Worm (Caenorhabditis elegans): ENCODE results near the gene R151.10.

The R151.10 gene

ce11 chrIII:7246389-7246788, 15.6 kb upstream of the R151.10 start:
- TF ChIP-seq nhr-11 (tag; optimal IDR thresholded peaks at IDR 0.05) (no peak), fkh-10 (GFP tag; optimal IDR thresholded peaks at IDR 0.05) (peak; percentile 81), nhr-28 (tag; optimal IDR thresholded peaks at IDR 0.05) (no peak), sea-2 (GFP tag; optimal IDR thresholded peaks at IDR 0.05) (no peak)

ce11 chrIII:7242988-7243387, 12.2 kb upstream of the R151.10 start, which contains the start of gene osm-10:
osm-10 (plus strand) TSS chrIII:7243280.
- TF ChIP-seq egl-27 (tag; optimal IDR thresholded peaks at IDR 0.05) (no peak), nhr-12 (tag; optimal IDR thresholded peaks at IDR 0.05) (no peak), fkh-10 (GFP tag; optimal IDR thresholded peaks at IDR 0.05) (no peak)

ce11 chrIII:7241065-7241464, 10.3 kb upstream of the R151.10 start, which contains the start of gene ztf-31:
ztf-31 (plus strand) TSS chrIII:7241365.
- TF ChIP-seq nhr-12 (tag; optimal IDR thresholded peaks at IDR 0.05) (no peak), mml-1 (tag; optimal IDR thresholded peaks at IDR 0.05) (no peak), nhr-77 (tag; optimal IDR thresholded peaks at IDR 0.05) (no peak), unc-62 (GFP tag; optimal IDR thresholded peaks at IDR 0.05) (no peak), aly-2 (tag; optimal IDR thresholded peaks at IDR 0.05) (no peak), nfya-1 (tag; optimal IDR thresholded peaks at IDR 0.05; ENCODE audit: insufficient read depth) (no peak), sea-2 (GFP tag; optimal IDR thresholded peaks at IDR 0.05) (no peak), ZK546.5 (tag; optimal IDR thresholded peaks at IDR 0.05) (no peak), tbx-2 (tag; optimal IDR thresholded peaks at IDR 0.05) (no peak), nhr-25 (tag; optimal IDR thresholded peaks at IDR 0.05) (no peak), ceh-16 (tag; optimal IDR thresholded peaks at IDR 0.05) (no peak), ama-1 (optimal IDR thresholded peaks at IDR 0.05) (no peak), fkh-10 (GFP tag; optimal IDR thresholded peaks at IDR 0.05) (no peak), nhr-28 (tag; optimal IDR thresholded peaks at IDR 0.05) (no peak), R02D3.7 (tag; optimal IDR thresholded peaks at IDR 0.05) (no peak), lin-15B (tag; optimal IDR thresholded peaks at IDR 0.05) (no peak), ztf-11 (tag; optimal IDR thresholded peaks at IDR 0.05) (no peak), zag-1 (tag; optimal IDR thresholded peaks at IDR 0.05) (no peak), ztf-4 (tag; optimal IDR thresholded peaks at IDR 0.05) (no peak)

- TF ChIP-seq fkh-2 (tag; optimal IDR thresholded peaks at IDR 0.05), result no peak
- no peak for TF ChIP-seq eor-1 (tag; optimal IDR thresholded peaks at IDR 0.05)
- no peak for TF ChIP-seq fos-1 (tag; optimal IDR thresholded peaks at IDR 0.05)
- no peak for TF ChIP-seq elt-1 (tag; optimal IDR thresholded peaks at IDR 0.05)
- no peak for TF ChIP-seq daf-12 (tag; optimal IDR thresholded peaks at IDR 0.05)
- no peak for TF ChIP-seq nhr-28 (tag; optimal IDR thresholded peaks at IDR 0.05)
- no peak for TF ChIP-seq unc-39 (tag; optimal IDR thresholded peaks at IDR 0.05)
- TF ChIP-seq lsy-12 (tag; optimal IDR thresholded peaks at IDR 0.05), result no peak
- no peak for TF ChIP-seq egl-5 (tag; optimal IDR thresholded peaks at IDR 0.05)
- TF ChIP-seq nhr-77 (tag; optimal IDR thresholded peaks at IDR 0.05), result no peak
- TF ChIP-seq pha-4 (tag; optimal IDR thresholded peaks at IDR 0.05), result no peak
- no peak for TF ChIP-seq nhr-237 (tag; optimal IDR thresholded peaks at IDR 0.05)
- TF ChIP-seq lin-15B (tag; optimal IDR thresholded peaks at IDR 0.05), result no peak
- no peak for TF ChIP-seq ZK546.5 (tag; optimal IDR thresholded peaks at IDR 0.05)
- TF ChIP-seq tbx-2 (tag; optimal IDR thresholded peaks at IDR 0.05), result no peak
- no peak for TF ChIP-seq unc-62 (GFP tag; optimal IDR thresholded peaks at IDR 0.05)
- no peak for TF ChIP-seq nhr-67 (tag; optimal IDR thresholded peaks at IDR 0.05)
- TF ChIP-seq R02D3.7 (tag; optimal IDR thresholded peaks at IDR 0.05), result no peak
- no peak for TF ChIP-seq sea-2 (GFP tag; optimal IDR thresholded peaks at IDR 0.05)
- TF ChIP-seq aly-2 (tag; optimal IDR thresholded peaks at IDR 0.05), result no peak
Observed at ce11 chrIII:7239416-7239815, 8.7 kb upstream of the R151.10 start.

ce11 chrIII:7238727-7239126, 8.0 kb upstream of the R151.10 start, which contains the start of gene pars-1:
pars-1 (plus strand) TSS chrIII:7239027.
- TF ChIP-seq elt-1 (tag; optimal IDR thresholded peaks at IDR 0.05) (no peak), ztf-4 (tag; optimal IDR thresholded peaks at IDR 0.05) (no peak), eor-1 (tag; optimal IDR thresholded peaks at IDR 0.05) (no peak), mml-1 (tag; optimal IDR thresholded peaks at IDR 0.05) (no peak)

- no peak for TF ChIP-seq egl-27 (tag; optimal IDR thresholded peaks at IDR 0.05)
- peak; percentile 90 for TF ChIP-seq snpc-4 (tag; optimal IDR thresholded peaks at IDR 0.05)
- peak; percentile 52 for TF ChIP-seq nfya-1 (tag; optimal IDR thresholded peaks at IDR 0.05; ENCODE audit: insufficient read depth)
- TF ChIP-seq nhr-25 (tag; optimal IDR thresholded peaks at IDR 0.05), result peak; percentile 44
- no peak for TF ChIP-seq tbx-2 (tag; optimal IDR thresholded peaks at IDR 0.05)
- TF ChIP-seq daf-12 (tag; optimal IDR thresholded peaks at IDR 0.05), result no peak
- TF ChIP-seq egl-5 (tag; optimal IDR thresholded peaks at IDR 0.05), result peak; percentile 5
- TF ChIP-seq lsy-12 (tag; optimal IDR thresholded peaks at IDR 0.05), result peak; percentile 30
- peak; percentile 88 for TF ChIP-seq pha-4 (tag; optimal IDR thresholded peaks at IDR 0.05)
- peak; percentile 7 for TF ChIP-seq ceh-28 (tag; optimal IDR thresholded peaks at IDR 0.05)
- peak; percentile 24 for TF ChIP-seq lin-39 (tag; optimal IDR thresholded peaks at IDR 0.05)
- peak; percentile 45 for TF ChIP-seq hmg-11 (tag; optimal IDR thresholded peaks at IDR 0.05)
- no peak for TF ChIP-seq nhr-12 (tag; optimal IDR thresholded peaks at IDR 0.05)
- peak; percentile 25 for TF ChIP-seq jun-1 (tag; optimal IDR thresholded peaks at IDR 0.05)
- no peak for TF ChIP-seq sea-2 (GFP tag; optimal IDR thresholded peaks at IDR 0.05)
- TF ChIP-seq mml-1 (tag; optimal IDR thresholded peaks at IDR 0.05), result no peak
- no peak for TF ChIP-seq nhr-77 (tag; optimal IDR thresholded peaks at IDR 0.05)
- peak; percentile 32 for TF ChIP-seq elt-2 (tag; optimal IDR thresholded peaks at IDR 0.05)
- no peak for TF ChIP-seq ztf-11 (tag; optimal IDR thresholded peaks at IDR 0.05)
- TF ChIP-seq nhr-23 (tag; optimal IDR thresholded peaks at IDR 0.05), result peak; percentile 89
- TF ChIP-seq nhr-43 (tag; optimal IDR thresholded peaks at IDR 0.05; ENCODE audit: poor library complexity, severe bottlenecking), result peak; percentile 44
- peak; percentile 64 for TF ChIP-seq lin-15B (tag; optimal IDR thresholded peaks at IDR 0.05)
Observed at ce11 chrIII:7234148-7234547, 3.4 kb upstream of the R151.10 start, which contains the start of gene ndus-8. ndus-8 (minus strand) TSS chrIII:7234202.
